Worm (Caenorhabditis elegans): ENCODE results near the gene pos-1.

DNA sequence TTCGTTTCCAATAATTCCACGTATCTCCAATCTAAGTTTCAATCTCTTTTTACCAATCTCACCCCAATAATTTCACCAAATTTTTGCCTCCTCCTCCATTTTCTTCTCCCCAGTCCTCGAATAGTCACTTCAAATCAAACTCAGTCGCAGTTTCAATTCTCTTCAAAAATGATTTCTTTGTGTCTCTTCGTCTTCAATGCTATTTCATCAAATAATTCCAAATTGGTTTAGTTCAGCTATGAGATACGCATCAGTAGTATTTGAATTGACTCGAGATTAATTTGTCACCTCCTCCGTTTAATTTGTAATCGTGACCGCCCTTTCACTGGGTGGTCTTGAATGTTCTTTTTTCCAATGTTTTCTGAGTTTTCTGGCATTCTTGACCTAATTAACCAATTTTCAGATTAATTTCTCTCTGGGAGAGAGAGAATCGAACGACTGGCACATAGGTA lies 41.1 kb downstream of the pos-1 start, which contains the start of gene T23B12.11:
- TF ChIP-seq hrde-1 (tag; optimal IDR thresholded peaks at IDR 0.05; ENCODE audit: borderline replicate concordance) = no peak
- no peak for TF ChIP-seq K12H6.12 (tag; optimal IDR thresholded peaks at IDR 0.05)
- no peak for TF ChIP-seq nhr-80 (tag; optimal IDR thresholded peaks at IDR 0.05)
- no peak for TF ChIP-seq ztf-18 (tag; optimal IDR thresholded peaks at IDR 0.05)
- no peak for TF ChIP-seq unc-62 (GFP tag; optimal IDR thresholded peaks at IDR 0.05)

Measured in whole organism, young adult.